Worm (Caenorhabditis elegans) whole organism, young adult: ENCODE measurements around the gene ceh-38.

Source experiments
- B0019.2 ChIP-seq: fragments of 200-800 bp; sonication (Bioruptor generic); conservative IDR thresholded peaks from 2 replicates; pipeline ENCODE4 v1.3.6; 2022; ENCODE audit warnings: missing genetic modification reagents, missing genetic modification characterization, missing compliant biosample characterization
- B0261.1 ChIP-seq: sonication (generic microtip); optimal IDR thresholded peaks from 2 replicates; lab custom pipeline; 2016; ENCODE audit warnings: mild to moderate bottlenecking, missing genetic modification characterization, moderate library complexity, missing compliant biosample characterization
- B0336.3 ChIP-seq: fragments of 200-800 bp; sonication (Bioruptor generic); IDR thresholded peaks from 2 replicates; pipeline ENCODE4 v1.3.6; 2022; ENCODE audit warnings: missing genetic modification characterization, missing compliant biosample characterization
- C17E4.6 ChIP-seq: fragments of 200-800 bp; sonication (Bioruptor generic); IDR thresholded peaks from 2 replicates; pipeline ENCODE4 v1.3.6; 2022; ENCODE audit warnings: missing genetic modification reagents, missing genetic modification characterization, missing compliant biosample characterization
- D2030.7 ChIP-seq: fragments of 200-800 bp; sonication (Bioruptor generic); IDR thresholded peaks from 2 replicates; pipeline ENCODE4 v1.3.6; 2022; ENCODE audit warnings: missing genetic modification reagents, missing genetic modification characterization, missing compliant biosample characterization
- F49E8.2 ChIP-seq: sonication (generic microtip); optimal IDR thresholded peaks from 3 replicates; lab custom pipeline; 2017; ENCODE audit warnings: missing genetic modification characterization, mild to moderate bottlenecking, missing compliant biosample characterization, antibody characterized with exemption, moderate library complexity; ENCODE audit not compliant: insufficient read depth
- F57A8.1 ChIP-seq: fragments of 200-800 bp; sonication (Bioruptor generic); optimal IDR thresholded peaks from 2 replicates; lab custom pipeline; 2018; ENCODE audit warnings: mild to moderate bottlenecking, missing genetic modification characterization, moderate library complexity, missing compliant biosample characterization
- T26A5.8 ChIP-seq: sonication (generic microtip); optimal IDR thresholded peaks from 2 replicates; lab custom pipeline; 2016; ENCODE audit warnings: missing genetic modification characterization, missing compliant biosample characterization
- Y53G8AR.9 ChIP-seq: fragments of 200-800 bp; sonication (Bioruptor generic); conservative IDR thresholded peaks from 2 replicates; pipeline ENCODE4 v1.3.6; 2022; ENCODE audit warnings: missing genetic modification reagents, missing genetic modification characterization, missing compliant biosample characterization
- Y56A3A.18 ChIP-seq: fragments of 200-800 bp; sonication (Bioruptor generic); IDR thresholded peaks from 2 replicates; pipeline ENCODE4 v1.3.6; 2022; ENCODE audit warnings: missing genetic modification reagents, missing genetic modification characterization, missing compliant biosample characterization
- Y79H2A.3 ChIP-seq: fragments of 200-800 bp; sonication (Bioruptor generic); conservative IDR thresholded peaks from 2 replicates; pipeline ENCODE4 v1.3.6; 2022; ENCODE audit warnings: missing genetic modification reagents, missing genetic modification characterization, missing compliant biosample characterization
- aptf-3 ChIP-seq: fragments of 200-800 bp; sonication (Bioruptor generic); IDR thresholded peaks from 2 replicates; pipeline ENCODE4 v1.3.6; 2022; ENCODE audit warnings: missing genetic modification characterization, missing compliant biosample characterization
- athp-1 ChIP-seq: sonication (generic microtip); optimal IDR thresholded peaks from 2 replicates; lab custom pipeline; 2017; ENCODE audit warnings: mild to moderate bottlenecking, missing genetic modification characterization, missing compliant biosample characterization
- attf-5 ChIP-seq: fragments of 200-800 bp; sonication (Bioruptor generic); optimal IDR thresholded peaks from 2 replicates; lab custom pipeline; 2018; ENCODE audit warnings: mild to moderate bottlenecking, missing genetic modification characterization, missing compliant biosample characterization
- attf-6 ChIP-seq: fragments of 200-800 bp; sonication (Bioruptor generic); IDR thresholded peaks from 2 replicates; pipeline ENCODE4 v1.3.6; 2022; ENCODE audit warnings: missing genetic modification reagents, missing genetic modification characterization, missing compliant biosample characterization
- bed-2 ChIP-seq: fragments of 200-800 bp; sonication (Bioruptor generic); IDR thresholded peaks from 2 replicates; pipeline ENCODE4 v1.3.6; 2022; ENCODE audit warnings: missing genetic modification reagents, missing genetic modification characterization, missing compliant biosample characterization
- ceh-40 ChIP-seq: fragments of 200-800 bp; sonication (Bioruptor generic); IDR thresholded peaks from 2 replicates; pipeline ENCODE4 v1.3.6; 2022; ENCODE audit warnings: missing genetic modification characterization, missing compliant biosample characterization
- ceh-58 ChIP-seq: fragments of 200-800 bp; sonication (Bioruptor generic); IDR thresholded peaks from 2 replicates; pipeline ENCODE4 v1.3.6; 2022; ENCODE audit warnings: missing genetic modification characterization, missing compliant biosample characterization
- chd-7 ChIP-seq: sonication (generic microtip); optimal IDR thresholded peaks from 2 replicates; lab custom pipeline; 2016; ENCODE audit warnings: mild to moderate bottlenecking, missing genetic modification characterization, moderate library complexity, missing compliant biosample characterization
- egl-44 ChIP-seq: fragments of 200-800 bp; sonication (Bioruptor generic); IDR thresholded peaks from 2 replicates; pipeline ENCODE4 v1.3.6; 2022; ENCODE audit warnings: missing genetic modification reagents, missing genetic modification characterization, missing compliant biosample characterization
- egrh-3 ChIP-seq: fragments of 200-800 bp; sonication (Bioruptor generic); IDR thresholded peaks from 2 replicates; pipeline ENCODE4 v1.3.6; 2022; ENCODE audit warnings: missing genetic modification reagents, missing genetic modification characterization, missing compliant biosample characterization
- ekl-4 ChIP-seq: fragments of 200-800 bp; sonication (Bioruptor generic); IDR thresholded peaks from 2 replicates; pipeline ENCODE4 v1.3.6; 2022; ENCODE audit warnings: missing genetic modification reagents, missing genetic modification characterization, missing compliant biosample characterization
- him-1 ChIP-seq: sonication (generic microtip); optimal IDR thresholded peaks from 2 replicates; lab custom pipeline; 2016; ENCODE audit warnings: missing genotype, missing genetic modification reagents, missing genetic modification characterization, missing compliant biosample characterization
- hmg-1.2 ChIP-seq: fragments of 200-800 bp; sonication (Bioruptor generic); IDR thresholded peaks from 2 replicates; pipeline ENCODE4 v1.3.6; 2022; ENCODE audit warnings: missing genetic modification reagents, missing genetic modification characterization, missing compliant biosample characterization
- hmg-20 ChIP-seq: fragments of 200-800 bp; sonication (Bioruptor generic); IDR thresholded peaks from 2 replicates; pipeline ENCODE4 v1.3.6; 2022; ENCODE audit warnings: missing genetic modification reagents, missing genetic modification characterization, missing compliant biosample characterization
- hrde-1 ChIP-seq: sonication (generic microtip); optimal IDR thresholded peaks from 2 replicates; lab custom pipeline; 2016; ENCODE audit warnings: missing genetic modification characterization, mild to moderate bottlenecking, missing compliant biosample characterization, moderate library complexity, missing genotype, missing genetic modification reagents, borderline replicate concordance
- let-526 ChIP-seq: fragments of 200-800 bp; sonication (Bioruptor generic); IDR thresholded peaks from 2 replicates; pipeline ENCODE4 v1.3.6; 2022; ENCODE audit warnings: missing genetic modification reagents, missing genetic modification characterization, missing compliant biosample characterization
- lin-54 ChIP-seq: fragments of 200-800 bp; sonication (Bioruptor generic); optimal IDR thresholded peaks from 2 replicates; lab custom pipeline; 2018; ENCODE audit warnings: mild to moderate bottlenecking, missing genetic modification characterization, missing compliant biosample characterization
- lsl-1 ChIP-seq: fragments of 200-800 bp; sonication (Bioruptor generic); optimal IDR thresholded peaks from 2 replicates; lab custom pipeline; 2018; ENCODE audit warnings: mild to moderate bottlenecking, missing genetic modification characterization, moderate library complexity, missing compliant biosample characterization
- madf-6 ChIP-seq: fragments of 200-800 bp; sonication (Bioruptor generic); IDR thresholded peaks from 2 replicates; pipeline ENCODE4 v1.3.6; 2022; ENCODE audit warnings: missing genetic modification reagents, missing genetic modification characterization, missing compliant biosample characterization
- mes-4 ChIP-seq: sonication (generic microtip); optimal IDR thresholded peaks from 2 replicates; lab custom pipeline; 2016; ENCODE audit warnings: missing genotype, missing genetic modification characterization, missing compliant biosample characterization
- nhr-120 ChIP-seq: fragments of 200-800 bp; sonication (Bioruptor generic); IDR thresholded peaks from 2 replicates; pipeline ENCODE4 v1.3.6; 2022; ENCODE audit warnings: missing genetic modification characterization, missing compliant biosample characterization
- nhr-90 ChIP-seq: sonication (generic microtip); optimal IDR thresholded peaks from 2 replicates; lab custom pipeline; 2016; ENCODE audit warnings: missing genotype, mild to moderate bottlenecking, missing genetic modification characterization, missing compliant biosample characterization
- pbrm-1 ChIP-seq: fragments of 200-800 bp; sonication (Bioruptor generic); IDR thresholded peaks from 2 replicates; pipeline ENCODE4 v1.3.6; 2022; ENCODE audit warnings: missing genetic modification reagents, missing genetic modification characterization, missing compliant biosample characterization
- rcor-1 ChIP-seq: fragments of 200-800 bp; sonication (Bioruptor generic); IDR thresholded peaks from 2 replicates; pipeline ENCODE4 v1.3.6; 2022; ENCODE audit warnings: missing genetic modification reagents, missing genetic modification characterization, missing compliant biosample characterization
- rec-8 ChIP-seq, 2 experiments: sonication (generic microtip); optimal IDR thresholded peaks; 2 replicates each; lab custom pipeline; 2016; ENCODE audit warnings: mild to moderate bottlenecking in 2 of 2, missing genetic modification characterization in 2 of 2, missing genetic modification reagents in 2 of 2, missing genotype in 2 of 2, missing biosample characterization in 1 of 2, missing compliant biosample characterization in 1 of 2, moderate library complexity in 1 of 2
- rpc-1 ChIP-seq, 2 experiments: fragments of 150-350 bp in 1 of 2; sonication (generic microtip) in 1 of 2; optimal IDR thresholded peaks; 2 replicates each; lab custom pipeline; 2014 to 2018; ENCODE audit warnings: missing biosample characterization in 1 of 2, missing genetic modification characterization in 1 of 2, missing genetic modification reagents in 1 of 2, missing genotype in 1 of 2
- sdz-38 ChIP-seq: sonication (generic microtip); optimal IDR thresholded peaks from 2 replicates; lab custom pipeline; 2016; ENCODE audit warnings: missing genotype, missing genetic modification characterization, missing compliant biosample characterization
- snpc-1.3 ChIP-seq: sonication (generic microtip); optimal IDR thresholded peaks from 2 replicates; lab custom pipeline; 2017; ENCODE audit warnings: missing genetic modification characterization, mild to moderate bottlenecking, missing compliant biosample characterization, antibody characterized with exemption, moderate library complexity, missing genotype, missing genetic modification reagents; ENCODE audit not compliant: insufficient read depth
- snpc-4 ChIP-seq, 5 experiments: fragments of 150-350 bp in 1 of 5; sonication (generic microtip) in 4 of 5; optimal IDR thresholded peaks; 2 replicates each; lab custom pipeline; 2014 to 2018; ENCODE audit warnings: missing genetic modification characterization in 5 of 5, missing biosample characterization in 3 of 5, antibody characterized with exemption in 2 of 5, mild to moderate bottlenecking in 2 of 5, missing compliant biosample characterization in 2 of 5, missing genotype in 2 of 5, moderate library complexity in 2 of 5, missing genetic modification reagents in 1 of 5
- tlf-1 ChIP-seq: fragments of 200-800 bp; sonication (Bioruptor generic); optimal IDR thresholded peaks from 2 replicates; lab custom pipeline; 2018; ENCODE audit warnings: mild to moderate bottlenecking, missing genetic modification characterization, missing compliant biosample characterization
- zfh-2 ChIP-seq: fragments of 200-800 bp; sonication (Bioruptor generic); conservative IDR thresholded peaks from 2 replicates; pipeline ENCODE4 v1.3.6; 2022; ENCODE audit warnings: missing genetic modification reagents, missing genetic modification characterization, missing compliant biosample characterization
- zim-3 ChIP-seq: sonication (generic microtip); optimal IDR thresholded peaks from 2 replicates; lab custom pipeline; 2017; ENCODE audit warnings: mild to moderate bottlenecking, missing genetic modification characterization, moderate library complexity, missing compliant biosample characterization
- ztf-18 ChIP-seq: sonication (generic microtip); optimal IDR thresholded peaks from 2 replicates; lab custom pipeline; 2016; ENCODE audit warnings: missing genotype, mild to moderate bottlenecking, missing genetic modification characterization, missing compliant biosample characterization
- ztf-25 ChIP-seq: fragments of 200-800 bp; sonication (Bioruptor generic); IDR thresholded peaks from 2 replicates; pipeline ENCODE4 v1.3.6; 2022; ENCODE audit warnings: missing genetic modification reagents, missing genetic modification characterization, missing compliant biosample characterization
- ztf-26 ChIP-seq: sonication (generic microtip); optimal IDR thresholded peaks from 2 replicates; lab custom pipeline; 2017; ENCODE audit warnings: missing genetic modification characterization, missing compliant biosample characterization

ceh-38 gene

DNA sequence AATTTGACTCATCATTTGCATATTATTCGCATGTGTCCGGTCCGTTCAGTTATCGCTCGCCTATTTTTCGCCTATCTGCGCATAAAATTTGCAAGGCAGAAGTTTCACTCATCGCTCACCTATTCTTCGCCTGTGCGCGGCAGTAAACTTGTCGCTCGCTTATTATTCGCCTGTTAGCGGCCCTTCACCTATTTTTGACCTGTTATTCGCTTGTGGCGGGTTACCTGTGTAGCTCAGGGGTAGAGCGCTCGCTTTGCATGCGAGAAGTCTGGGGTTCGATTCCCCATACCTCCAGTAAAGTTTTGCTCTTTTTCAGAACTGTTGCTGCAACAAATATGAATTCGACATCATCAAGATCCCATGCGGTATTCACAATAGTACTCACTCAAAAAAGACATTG lies 50.1 kb downstream of the ceh-38 start:
- TF ChIP-seq hmg-20 (GFP tag; lab: Robert Waterston, UW) (peak; percentile 64), rpc-1 (optimal IDR thresholded peaks at IDR 0.05; lab: Kevin White, UChicago) (peak; percentile 58), rpc-1 (tag; optimal IDR thresholded peaks at IDR 0.05; lab: Kevin White, UChicago) (peak; percentile 84), aptf-3 (GFP tag; lab: Robert Waterston, UW) (peak; percentile 97), Y79H2A.3 (GFP tag; lab: Robert Waterston, UW) (peak; percentile 78), pbrm-1 (GFP tag; lab: Robert Waterston, UW) (peak; percentile 73), C17E4.6 (GFP tag; lab: Robert Waterston, UW) (peak; percentile 72; the same call in 1 of the 2 replicates), him-1 (tag; lab: Kevin White, UChicago) (peak; percentile 85), F57A8.1 (GFP tag; lab: Kevin White, UChicago) (peak; percentile 75), zfh-2 (GFP tag; lab: Robert Waterston, UW) (peak; percentile 62), athp-1 (tag; lab: Kevin White, UChicago) (peak; percentile 63), B0019.2 (GFP tag; lab: Robert Waterston, UW) (peak; percentile 43), T26A5.8 (tag; lab: Kevin White, UChicago) (peak; percentile 43), Y56A3A.18 (GFP tag; lab: Robert Waterston, UW) (peak; percentile 65; the same call in 1 of the 2 replicates), mes-4 (tag; lab: Kevin White, UChicago) (peak; percentile 0), zim-3 (tag; lab: Kevin White, UChicago) (peak; percentile 74), attf-6 (peak; percentile 59; the same call in 1 of the 2 replicates), ekl-4 (peak; percentile 68; the same call in 1 of the 2 replicates), ceh-58 (GFP tag; lab: Robert Waterston, UW) (peak; percentile 52; the same call in 1 of the 2 replicates), F49E8.2 (peak; percentile 21), nhr-90 (peak; percentile 86), ztf-18 (peak; percentile 73), rcor-1 (peak; percentile 50), nhr-120 (GFP tag; lab: Robert Waterston, UW) (peak; percentile 93; the same call in 1 of the 2 replicates), lsl-1 (GFP tag; lab: Kevin White, UChicago) (peak; percentile 50), sdz-38 (peak; percentile 2), ceh-40 (GFP tag; lab: Robert Waterston, UW) (peak; percentile 74; the same call in 1 of the 2 replicates), chd-7 (peak; percentile 49), egl-44 (peak; percentile 94), egrh-3 (GFP tag; lab: Robert Waterston, UW) (peak; percentile 65), rec-8 (tag; optimal IDR thresholded peaks at IDR 0.05; lab: Kevin White, UChicago) (peak in 1 of 2 experiments; percentile 68), B0261.1 (tag; lab: Kevin White, UChicago) (peak; percentile 87), Y53G8AR.9 (GFP tag; lab: Robert Waterston, UW) (0 out of 2 replicates have a peak, but pooled peaks have one; percentile 30), snpc-4 (GFP tag; optimal IDR thresholded peaks at IDR 0.05; lab: Kevin White, UChicago) (peak; percentile 6), snpc-4 (tag; optimal IDR thresholded peaks at IDR 0.05; lab: Kevin White, UChicago) (peak in 2 of 4 experiments; percentile 28 to 56), D2030.7 (GFP tag; lab: Robert Waterston, UW) (peak; percentile 85), madf-6 (GFP tag; lab: Robert Waterston, UW) (peak; percentile 69), hrde-1 (tag; lab: Kevin White, UChicago) (peak; percentile 38), snpc-1.3 (tag; lab: Kevin White, UChicago) (peak; percentile 15), hmg-1.2 (GFP tag; lab: Robert Waterston, UW) (peak; percentile 76), bed-2 (GFP tag; lab: Robert Waterston, UW) (0 out of 2 replicates have a peak, but pooled peaks have one; percentile 39), B0336.3 (0 out of 2 replicates have a peak, but pooled peaks have one; percentile 23), let-526 (peak; percentile 86), attf-5 (GFP tag; lab: Kevin White, UChicago) (peak; percentile 66), ztf-25 (GFP tag; lab: Robert Waterston, UW) (peak; percentile 95), lin-54 (GFP tag; lab: Kevin White, UChicago) (peak; percentile 23), ztf-26 (tag; lab: Kevin White, UChicago) (peak; percentile 18), tlf-1 (peak; percentile 7)
